Fruit fly (Drosophila melanogaster) whole organism, prepupa: ENCODE measurements around the gene RanGAP.
A peak's percentile ranks its signal among the peaks of the same experiment; 100 is the strongest.

Experiments
- Blimp-1 ChIP-seq: fragments of 200-800 bp; sonication (Bioruptor generic); optimal IDR thresholded peaks from 3 replicates; lab custom pipeline; 2017; ENCODE audit warnings: missing biosample characterization, missing genetic modification characterization, mild to moderate bottlenecking, moderate library complexity, missing genetic modification reagents
- CG11294 ChIP-seq: fragments of 200-800 bp; sonication (Bioruptor generic); IDR thresholded peaks from 2 replicates; pipeline ENCODE4 v1.3.6; 2022; ENCODE audit warnings: missing biosample characterization, missing genetic modification characterization
- CG11762 ChIP-seq: fragments of 200-800 bp; sonication (Bioruptor generic); optimal IDR thresholded peaks from 3 replicates; lab custom pipeline; 2016; ENCODE audit warnings: missing biosample characterization, missing genetic modification characterization; ENCODE audit not compliant: insufficient read depth
- CG11902 ChIP-seq: fragments of 200-800 bp; sonication (Bioruptor generic); optimal IDR thresholded peaks from 3 replicates; lab custom pipeline; 2016; ENCODE audit warnings: missing biosample characterization, missing genetic modification characterization
- CG1621 ChIP-seq: fragments of 200-800 bp; sonication (Bioruptor generic); optimal IDR thresholded peaks from 3 replicates; lab custom pipeline; 2018; ENCODE audit warnings: missing biosample characterization, mild to moderate bottlenecking, missing genetic modification characterization
- CG16779 ChIP-seq: fragments of 200-800 bp; sonication (Bioruptor generic); optimal IDR thresholded peaks from 3 replicates; lab custom pipeline; 2017; ENCODE audit warnings: missing biosample characterization, mild to moderate bottlenecking, missing genetic modification characterization
- CG3032 ChIP-seq: fragments of 200-800 bp; optimal IDR thresholded peaks from 2 replicates; lab custom pipeline; 2019; ENCODE audit warnings: missing biosample characterization, mild to moderate bottlenecking, missing genetic modification characterization, moderate library complexity
- CG31627 ChIP-seq: fragments of 200-800 bp; sonication (Bioruptor generic); optimal IDR thresholded peaks from 3 replicates; lab custom pipeline; 2016; ENCODE audit warnings: missing biosample characterization, missing genetic modification characterization
- CG32006 ChIP-seq: fragments of 200-800 bp; sonication (Bioruptor generic); optimal IDR thresholded peaks from 3 replicates; lab custom pipeline; 2017; ENCODE audit warnings: missing biosample characterization, mild to moderate bottlenecking, missing genetic modification characterization
- CG34406 ChIP-seq: fragments of 200-800 bp; sonication (Bioruptor generic); optimal IDR thresholded peaks from 3 replicates; lab custom pipeline; 2016; ENCODE audit warnings: missing biosample characterization, missing genetic modification characterization
- CG3919 ChIP-seq: fragments of 200-800 bp; sonication (Bioruptor generic); optimal IDR thresholded peaks from 3 replicates; lab custom pipeline; 2016; ENCODE audit warnings: missing biosample characterization, missing genetic modification characterization
- CG6276 ChIP-seq: fragments of 200-800 bp; sonication (Bioruptor generic); optimal IDR thresholded peaks from 2 replicates; lab custom pipeline; 2017; ENCODE audit warnings: missing biosample characterization, mild to moderate bottlenecking, missing genetic modification characterization
- CG6808 ChIP-seq: fragments of 200-800 bp; sonication (Bioruptor generic); optimal IDR thresholded peaks from 3 replicates; lab custom pipeline; 2017; ENCODE audit warnings: missing biosample characterization, missing genetic modification characterization, mild to moderate bottlenecking, moderate library complexity, missing genetic modification reagents
- CG8632 ChIP-seq: fragments of 200-800 bp; sonication (Bioruptor generic); optimal IDR thresholded peaks from 3 replicates; lab custom pipeline; 2016; ENCODE audit warnings: missing biosample characterization, missing genetic modification characterization
- Eip78C ChIP-seq: fragments of 200-800 bp; sonication (Bioruptor generic); peaks from one replicate; lab custom pipeline; 2016; ENCODE audit warnings: missing biosample characterization, missing genetic modification characterization
- Eip93F ChIP-seq: fragments of 200-800 bp; sonication (Bioruptor generic); optimal IDR thresholded peaks from 2 replicates; lab custom pipeline; 2016; ENCODE audit warnings: missing biosample characterization, mild to moderate bottlenecking, missing genetic modification characterization
- Hr38 ChIP-seq: sonication (Bioruptor generic); optimal IDR thresholded peaks from 2 replicates; lab custom pipeline; 2016; ENCODE audit warnings: missing biosample characterization, missing genetic modification characterization
- Hr39 ChIP-seq: fragments of 200-800 bp; sonication (Bioruptor generic); optimal IDR thresholded peaks from 2 replicates; lab custom pipeline; 2016; ENCODE audit warnings: missing biosample characterization, missing genetic modification characterization
- Hr4 ChIP-seq: fragments of 200-800 bp; sonication (Bioruptor generic); optimal IDR thresholded peaks from 3 replicates; lab custom pipeline; 2016; ENCODE audit warnings: missing biosample characterization, missing genetic modification characterization
- Met ChIP-seq: fragments of 200-800 bp; sonication (Bioruptor generic); optimal IDR thresholded peaks from 3 replicates; lab custom pipeline; 2016; ENCODE audit warnings: missing biosample characterization, missing genetic modification characterization
- OdsH ChIP-seq: fragments of 200-800 bp; sonication (Bioruptor generic); optimal IDR thresholded peaks from 3 replicates; lab custom pipeline; 2016; ENCODE audit warnings: missing biosample characterization, missing genetic modification characterization
- Smox ChIP-seq: fragments of 200-800 bp; sonication (Bioruptor generic); optimal IDR thresholded peaks from 3 replicates; lab custom pipeline; 2016; ENCODE audit warnings: missing biosample characterization, missing genetic modification characterization
- Sox14 ChIP-seq: fragments of 200-800 bp; sonication (Bioruptor generic); optimal IDR thresholded peaks from 3 replicates; lab custom pipeline; 2016; ENCODE audit warnings: missing biosample characterization, missing genetic modification characterization
- dsx ChIP-seq: fragments of 200-800 bp; optimal IDR thresholded peaks from 3 replicates; lab custom pipeline; 2019; ENCODE audit warnings: missing biosample characterization, mild to moderate bottlenecking, missing genetic modification characterization, moderate library complexity; ENCODE audit not compliant: poor library complexity, severe bottlenecking
- esn ChIP-seq: fragments of 200-800 bp; sonication (Bioruptor generic); optimal IDR thresholded peaks from 2 replicates; lab custom pipeline; 2016; ENCODE audit warnings: missing biosample characterization, mild to moderate bottlenecking, missing genetic modification characterization, moderate library complexity
- fd85E ChIP-seq: fragments of 200-800 bp; sonication (Bioruptor generic); optimal IDR thresholded peaks from 3 replicates; lab custom pipeline; 2016; ENCODE audit warnings: missing biosample characterization, missing genetic modification characterization
- fkh ChIP-seq: fragments of 200-800 bp; sonication (Bioruptor generic); optimal IDR thresholded peaks from 3 replicates; lab custom pipeline; 2017; ENCODE audit warnings: missing biosample characterization, mild to moderate bottlenecking, missing genetic modification characterization, moderate library complexity
- lz ChIP-seq: fragments of 200-800 bp; sonication (Bioruptor generic); optimal IDR thresholded peaks from 3 replicates; lab custom pipeline; 2016; ENCODE audit warnings: missing biosample characterization, missing genetic modification characterization
- pdm3 ChIP-seq: fragments of 200-800 bp; sonication (Bioruptor generic); optimal IDR thresholded peaks from 3 replicates; lab custom pipeline; 2016; ENCODE audit warnings: missing biosample characterization, missing genetic modification characterization
- spab ChIP-seq: fragments of 200-800 bp; sonication (Bioruptor generic); optimal IDR thresholded peaks from 2 replicates; lab custom pipeline; 2017; ENCODE audit warnings: missing biosample characterization, mild to moderate bottlenecking, missing genetic modification characterization, missing genetic modification reagents
- ss ChIP-seq, 2 experiments: fragments of 200-800 bp; sonication (Bioruptor generic); optimal IDR thresholded peaks; 2 replicates in 1 of 2; 3 replicates in 1 of 2; lab custom pipeline; 2017 to 2018; ENCODE audit warnings: mild to moderate bottlenecking in 2 of 2, missing biosample characterization in 2 of 2, missing genetic modification characterization in 2 of 2, moderate library complexity in 1 of 2
- svp ChIP-seq: fragments of 200-800 bp; sonication (Bioruptor generic); peaks from one replicate; lab custom pipeline; 2016; ENCODE audit warnings: missing biosample characterization, missing genetic modification characterization

RanGAP gene

DNA sequence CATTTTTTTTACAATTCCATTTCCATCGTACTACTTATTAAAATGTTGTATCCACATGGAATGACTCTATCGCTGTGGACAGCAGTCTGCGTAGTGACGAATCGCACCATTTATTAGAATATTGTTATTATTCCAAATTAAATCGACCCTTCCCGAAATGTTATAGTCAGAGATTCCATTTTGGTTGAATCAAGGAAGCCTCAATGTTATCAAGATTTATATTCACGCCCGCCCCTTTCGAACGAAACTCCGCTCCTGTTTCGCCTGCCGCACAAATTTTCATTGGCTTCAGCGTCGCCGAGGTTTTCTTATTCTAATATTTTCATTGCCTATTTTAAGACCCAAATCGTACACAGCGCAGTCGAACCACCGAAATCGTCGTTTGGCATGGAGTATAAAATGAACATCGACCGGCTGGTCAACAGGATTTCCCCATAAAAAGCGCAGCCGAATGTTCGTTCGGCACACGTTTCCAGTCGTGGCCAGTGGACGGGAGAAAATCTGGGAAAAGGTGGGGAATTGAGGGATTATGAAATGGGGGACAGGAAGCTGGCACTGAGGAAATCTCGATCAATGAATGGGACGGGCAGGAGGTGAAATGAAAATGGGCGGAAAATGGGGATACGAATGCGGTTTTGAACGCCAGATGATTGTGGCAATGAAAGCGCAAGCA is 35.9 kb upstream of the RanGAP start:
- no peak for TF ChIP-seq CG16779 (tag; lab: Kevin White, UChicago)

DNA sequence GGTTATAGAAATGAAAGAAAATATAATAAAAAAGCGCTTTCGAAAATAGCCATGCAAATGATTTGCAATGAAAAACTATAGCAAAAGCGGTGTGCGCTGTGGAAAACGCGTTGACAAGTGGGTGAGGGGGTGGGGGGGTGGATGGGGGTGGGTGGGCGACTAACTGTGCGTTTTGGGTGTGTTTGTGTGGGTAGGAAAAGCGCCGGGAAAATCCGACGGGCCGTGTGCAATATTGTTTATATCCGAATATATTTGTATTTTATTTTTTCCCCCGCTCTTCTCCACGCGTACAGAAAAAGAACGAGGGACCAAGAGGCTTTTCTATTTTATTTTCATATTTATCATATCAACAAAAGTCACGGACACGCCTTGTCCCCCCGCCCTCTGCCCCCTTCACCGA is 35.3 kb upstream of the RanGAP start:
- TF ChIP-seq Hr39 (GFP tag; lab: Kevin White, UChicago) (no peak), Hr4 (GFP tag; lab: Kevin White, UChicago) (no peak), CG11294 (no peak), esn (GFP tag; lab: Kevin White, UChicago) (no peak), CG3919 (GFP tag; lab: Kevin White, UChicago) (no peak), CG11762 (no peak)

DNA sequence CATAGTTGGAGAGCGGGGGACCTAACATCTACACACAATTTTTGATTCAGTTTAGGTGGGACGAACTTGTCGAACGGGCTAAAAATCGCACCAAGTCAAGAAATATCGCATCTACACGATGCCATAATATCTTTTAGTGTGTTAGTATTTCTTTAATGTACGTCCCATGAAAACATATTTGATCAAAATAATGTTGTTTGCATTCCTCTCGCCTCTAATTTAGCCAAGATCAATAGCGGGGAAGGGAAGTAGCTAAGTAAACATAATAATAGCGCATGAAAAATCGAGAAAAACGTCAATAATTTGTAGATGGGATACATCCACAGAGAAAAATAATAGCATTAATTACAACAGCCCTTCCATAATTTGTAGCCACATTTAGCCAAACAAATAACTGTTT is 29.8 kb upstream of the RanGAP start:
- peak; percentile 72 for TF ChIP-seq fkh (GFP tag; lab: Kevin White, UChicago)
- no peak for TF ChIP-seq Smox (GFP tag; lab: Kevin White, UChicago)
- TF ChIP-seq, all 60 proteins: peak for 1

DNA sequence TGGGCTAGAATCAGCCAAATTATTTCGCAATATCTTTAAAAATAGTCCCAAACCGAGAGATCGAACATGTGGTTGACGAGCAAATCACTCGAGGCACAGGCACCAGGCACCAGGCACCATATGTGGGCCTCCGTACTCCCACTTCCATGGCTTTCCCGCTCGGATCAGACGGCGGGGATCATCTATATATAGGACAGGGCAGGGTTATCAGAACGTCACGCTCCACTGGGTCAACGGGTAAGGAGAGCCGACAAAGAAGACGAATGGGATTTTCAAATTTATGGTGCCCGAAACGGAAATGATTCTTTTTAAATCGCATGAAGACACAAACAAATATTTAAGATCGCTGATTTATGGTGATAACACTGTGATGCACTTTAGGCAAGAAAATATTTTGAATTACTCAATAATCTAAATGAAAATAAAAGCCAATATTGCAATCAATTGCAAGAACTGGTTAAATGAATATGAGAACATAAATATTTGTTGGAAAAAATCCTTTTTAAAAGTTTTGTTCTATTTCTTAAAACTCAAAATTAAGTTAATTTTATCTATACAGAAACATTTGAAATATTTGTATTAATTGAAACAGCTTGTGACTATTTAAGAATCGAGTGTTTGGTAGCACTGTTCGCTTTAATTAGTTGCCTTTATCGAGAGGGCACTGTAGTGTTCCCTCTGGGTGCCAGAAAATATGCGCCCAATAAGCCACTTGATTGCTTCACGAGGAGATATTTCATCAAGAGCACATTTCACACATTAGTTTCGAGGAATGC is 28.5 kb upstream of the RanGAP start:
- peak; percentile 96 for TF ChIP-seq svp (GFP tag; lab: Kevin White, UChicago)
- TF ChIP-seq Eip78C (GFP tag; lab: Kevin White, UChicago) = peak; percentile 8
- TF ChIP-seq lz = no peak
- no peak for TF ChIP-seq OdsH (GFP tag; lab: Kevin White, UChicago)
- TF ChIP-seq CG8632 (GFP tag; lab: Kevin White, UChicago) = no peak
- no peak for TF ChIP-seq dsx (GFP tag; lab: Kevin White, UChicago)
- no peak for TF ChIP-seq Hr38 (GFP tag; lab: Kevin White, UChicago)
- TF ChIP-seq CG6808 (GFP tag; lab: Kevin White, UChicago) = no peak
- no peak for TF ChIP-seq CG11294
- no peak for TF ChIP-seq Smox (GFP tag; lab: Kevin White, UChicago)
- TF ChIP-seq pdm3 = no peak

DNA sequence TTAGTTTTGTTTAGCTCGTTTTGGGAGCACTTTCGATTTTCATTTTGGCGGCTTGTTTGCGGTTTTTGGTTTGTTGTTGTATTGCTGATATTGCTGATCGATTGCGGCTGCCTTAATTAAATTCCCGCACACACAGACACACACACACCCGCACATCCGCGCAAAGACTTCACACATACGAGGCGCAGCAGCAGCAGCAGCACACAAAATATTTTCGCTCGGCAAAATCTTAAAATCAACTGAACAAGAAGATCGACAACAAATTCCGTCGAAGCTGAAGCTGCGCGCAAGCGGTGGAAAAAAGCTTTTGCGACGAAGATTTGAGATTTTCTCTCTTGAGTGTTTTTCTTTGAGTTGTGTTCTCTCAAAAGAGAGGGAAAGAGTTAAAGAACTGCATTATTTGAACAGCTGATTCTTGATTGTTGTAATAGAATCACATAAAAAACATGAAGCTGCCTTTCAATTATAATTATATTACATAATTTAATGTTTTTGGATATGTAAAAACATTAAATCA is 27.5 kb upstream of the RanGAP start:
- TF ChIP-seq CG11902 (GFP tag; lab: Kevin White, UChicago) = no peak
- no peak for TF ChIP-seq Met (GFP tag; lab: Kevin White, UChicago)
- TF ChIP-seq svp (GFP tag; lab: Kevin White, UChicago) = peak; percentile 33
- TF ChIP-seq ss (GFP tag; optimal IDR thresholded peaks at IDR 0.05; lab: Kevin White, UChicago) = peak in 1 of 2 experiments; percentile 11
- peak; percentile 36 for TF ChIP-seq dsx (GFP tag; lab: Kevin White, UChicago)
- no peak for TF ChIP-seq CG16779 (tag; lab: Kevin White, UChicago)
- no peak for TF ChIP-seq CG34406 (GFP tag; lab: Kevin White, UChicago)
- TF ChIP-seq Sox14 (GFP tag; lab: Kevin White, UChicago) = no peak
- TF ChIP-seq Blimp-1 (GFP tag; lab: Kevin White, UChicago) = peak; percentile 32

DNA sequence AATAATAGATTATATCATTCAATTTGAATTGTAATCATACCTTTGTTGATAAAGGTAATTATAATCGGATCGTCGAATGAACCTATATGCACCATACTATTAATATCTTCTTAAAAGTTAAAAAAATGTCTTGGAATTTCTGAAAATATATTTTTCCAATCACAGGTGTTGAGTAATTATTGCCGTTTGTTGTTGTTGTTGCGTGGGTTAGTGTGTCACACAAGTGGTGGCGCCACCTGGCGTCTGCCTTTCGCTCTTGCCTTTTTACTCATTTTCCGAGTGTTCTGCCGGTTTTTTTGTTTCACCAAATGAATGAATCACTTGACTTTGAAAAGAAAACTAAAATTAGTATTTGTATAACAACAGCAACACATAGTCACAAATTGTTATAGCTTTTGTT is 26.6 kb upstream of the RanGAP start:
- TF ChIP-seq CG6276 (GFP tag; lab: Kevin White, UChicago) (no peak), Smox (GFP tag; lab: Kevin White, UChicago) (no peak), CG32006 (no peak), spab (GFP tag; lab: Kevin White, UChicago) (no peak), CG1621 (tag; lab: Kevin White, UChicago) (no peak), fd85E (GFP tag; lab: Kevin White, UChicago) (no peak), svp (GFP tag; lab: Kevin White, UChicago) (no peak), Eip93F (GFP tag; lab: Kevin White, UChicago) (no peak), Blimp-1 (GFP tag; lab: Kevin White, UChicago) (no peak), lz (no peak), CG3032 (tag; lab: Kevin White, UChicago) (no peak), CG31627 (GFP tag; lab: Kevin White, UChicago) (no peak), Met (GFP tag; lab: Kevin White, UChicago) (no peak)
- TF ChIP-seq, all 60 proteins: peak for 0
